Worm (Caenorhabditis elegans): ENCODE data around the gene F14H12.17.

The F14H12.17 gene

ce11 chrX:4357467-4357866 is 5.6 kb downstream of the F14H12.17 start, which contains the start of gene F14H12.6:
Gene F14H12.6 (minus strand): TSS chrX:4357567.
- TF ChIP-seq sdz-12 (GFP tag; optimal IDR thresholded peaks at IDR 0.05) (no peak), nhr-41 (GFP tag; IDR thresholded peaks at IDR 0.05) (no peak), lin-39 (tag; optimal IDR thresholded peaks at IDR 0.05) (no peak), madf-5 (GFP tag; IDR thresholded peaks at IDR 0.05) (no peak), tra-1 (GFP tag; IDR thresholded peaks at IDR 0.05) (no peak), dve-1 (tag; optimal IDR thresholded peaks at IDR 0.05; ENCODE audit: insufficient read depth) (no peak), T26A8.4 (GFP tag; IDR thresholded peaks at IDR 0.05) (no peak), hlh-30 (tag; optimal IDR thresholded peaks at IDR 0.05; ENCODE audit: insufficient read depth) (no peak), T20F7.1 (GFP tag; optimal IDR thresholded peaks at IDR 0.05) (no peak), saeg-2 (GFP tag; IDR thresholded peaks at IDR 0.05) (no peak), dpl-1 (GFP tag; optimal IDR thresholded peaks at IDR 0.05) (no peak), mdt-29 (GFP tag; IDR thresholded peaks at IDR 0.05) (no peak), snpc-1.2 (GFP tag; IDR thresholded peaks at IDR 0.05) (no peak), vab-7 (GFP tag; IDR thresholded peaks at IDR 0.05) (no peak), lsy-2 (tag; optimal IDR thresholded peaks at IDR 0.05) (no peak), mdl-1 (tag; optimal IDR thresholded peaks at IDR 0.05) (no peak), dmd-8 (GFP tag; IDR thresholded peaks at IDR 0.05) (no peak), ZK337.2 (GFP tag; IDR thresholded peaks at IDR 0.05) (no peak)

- TF ChIP-seq ztf-11 (tag; optimal IDR thresholded peaks at IDR 0.05) = no peak
- TF ChIP-seq snpc-1.2 (GFP tag; IDR thresholded peaks at IDR 0.05) = no peak
- TF ChIP-seq ZK546.5 (tag; optimal IDR thresholded peaks at IDR 0.05) = no peak
- no peak for TF ChIP-seq ces-1 (GFP tag; optimal IDR thresholded peaks at IDR 0.05)
- no peak for TF ChIP-seq unc-62 (GFP tag; optimal IDR thresholded peaks at IDR 0.05 in 1 of 2)
- no peak for TF ChIP-seq unc-62 (tag; optimal IDR thresholded peaks at IDR 0.05)
- no peak for TF ChIP-seq saeg-2 (GFP tag; IDR thresholded peaks at IDR 0.05)
- no peak for TF ChIP-seq lin-39 (tag; optimal IDR thresholded peaks at IDR 0.05)
Measured at ce11 chrX:4353318-4353717, 9.8 kb downstream of the F14H12.17 start, which contains the start of gene col-165. Gene col-165 (plus strand): TSS chrX:4353618.

ce11 chrX:4350198-4350597 is 12.9 kb downstream of the F14H12.17 start, which contains the start of gene F14H12.2:
Gene F14H12.2 (plus strand): TSS chrX:4350498.
- TF ChIP-seq ceh-32 (tag; optimal IDR thresholded peaks at IDR 0.05; ENCODE audit: poor library complexity) (no peak), egl-27 (tag; optimal IDR thresholded peaks at IDR 0.05) (no peak), ceh-44 (GFP tag; IDR thresholded peaks at IDR 0.05) (no peak), D1046.2 (GFP tag; IDR thresholded peaks at IDR 0.05) (no peak), ces-1 (GFP tag; optimal IDR thresholded peaks at IDR 0.05) (no peak), lsy-2 (tag; optimal IDR thresholded peaks at IDR 0.05) (no peak), unc-62 (GFP tag; optimal IDR thresholded peaks at IDR 0.05 in 1 of 2) (no peak), unc-62 (tag; optimal IDR thresholded peaks at IDR 0.05) (no peak), mxl-2 (GFP tag; conservative IDR thresholded peaks at IDR 0.05) (no peak), daf-19 (GFP tag; conservative IDR thresholded peaks at IDR 0.05) (no peak), aly-2 (tag; optimal IDR thresholded peaks at IDR 0.05) (no peak), hmg-1.1 (GFP tag; IDR thresholded peaks at IDR 0.05) (no peak), zfp-2 (tag; optimal IDR thresholded peaks at IDR 0.05) (no peak), nhr-111 (GFP tag; optimal IDR thresholded peaks at IDR 0.05) (no peak), Y105C5A.15 (GFP tag; IDR thresholded peaks at IDR 0.05) (no peak), saeg-2 (GFP tag; IDR thresholded peaks at IDR 0.05) (no peak), unc-130 (GFP tag; optimal IDR thresholded peaks at IDR 0.05) (no peak), nhr-76 (tag; optimal IDR thresholded peaks at IDR 0.05) (no peak), ama-1 (optimal IDR thresholded peaks at IDR 0.05) (no peak), Y5F2A.4 (GFP tag; optimal IDR thresholded peaks at IDR 0.05) (no peak)
